Fruit fly (Drosophila melanogaster): ENCODE data around the gene CG14011.

The CG14011 gene

DNA sequence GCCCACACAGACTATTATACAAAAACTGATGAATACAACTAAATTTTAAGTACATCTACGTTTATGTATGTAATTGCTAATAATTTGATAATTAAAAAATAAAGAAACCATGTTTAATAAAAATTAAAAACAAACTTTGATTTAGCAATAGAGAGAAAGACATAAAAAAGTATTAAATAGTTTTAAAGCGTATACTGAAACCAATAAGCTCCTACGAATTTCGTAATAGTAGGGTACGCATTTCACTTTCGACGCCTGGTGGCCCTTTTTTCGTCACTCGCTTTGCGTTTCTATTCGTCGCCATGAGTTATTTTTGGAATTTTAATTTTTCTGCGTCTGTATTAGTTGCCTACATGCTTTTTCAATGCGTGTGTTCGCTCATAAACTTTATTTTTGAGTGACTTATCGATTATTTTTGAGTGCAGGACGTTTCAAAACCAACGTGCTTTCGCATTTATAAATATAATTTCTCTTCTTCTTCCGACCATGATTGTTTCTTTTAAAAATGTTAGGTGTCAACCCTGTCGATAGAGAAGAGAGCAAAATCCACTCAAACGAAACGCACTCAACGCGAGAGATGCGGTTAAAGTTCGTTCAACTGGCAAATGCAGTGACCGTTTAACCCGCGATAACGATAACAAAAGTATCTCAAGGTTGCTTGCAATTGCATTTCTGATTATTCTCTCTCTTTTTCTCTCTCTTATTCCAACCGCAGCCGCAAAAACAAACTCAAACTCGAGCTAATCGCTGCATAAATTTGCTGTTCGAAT is 34.2 kb downstream of the CG14011 start, which contains the start of gene Oscillin:
TSS of gene Oscillin (plus strand) at position 569 of the 770 bp plus-strand sequence.
- TF ChIP-seq CG9948 (tag; optimal IDR thresholded peaks at IDR 0.05), result peak; percentile 56
- TF ChIP-seq CG8159 (tag; optimal IDR thresholded peaks at IDR 0.05), result peak; percentile 85
- TF ChIP-seq CG12605 (GFP tag; IDR thresholded peaks at IDR 0.05), result peak; percentile 75
- peak; percentile 4 for TF ChIP-seq CG34367 (tag; optimal IDR thresholded peaks at IDR 0.05)
- TF ChIP-seq gl (tag; optimal IDR thresholded peaks at IDR 0.05), result no peak
- peak; percentile 29 for TF ChIP-seq CG15710 (tag; optimal IDR thresholded peaks at IDR 0.05)
- TF ChIP-seq Snoo (tag; optimal IDR thresholded peaks at IDR 0.05), result peak; percentile 65
- TF ChIP-seq CG4496 (GFP tag; IDR thresholded peaks at IDR 0.05), result peak; percentile 46; the same call in 1 of the 3 replicates
- peak; percentile 100 for TF ChIP-seq EcR (GFP tag; optimal IDR thresholded peaks at IDR 0.05)
- peak; percentile 61 for TF ChIP-seq fd96Ca (GFP tag; IDR thresholded peaks at IDR 0.05)
- peak; percentile 73 for TF ChIP-seq Pif1B (GFP tag; optimal IDR thresholded peaks at IDR 0.05)
- no peak for TF ChIP-seq CG10348 (GFP tag; IDR thresholded peaks at IDR 0.05)
- TF ChIP-seq CG32121 (GFP tag; IDR thresholded peaks at IDR 0.05), result peak; percentile 79
- peak; percentile 76 for TF ChIP-seq CG17806 (tag; optimal IDR thresholded peaks at IDR 0.05)
- TF ChIP-seq rn (GFP tag; IDR thresholded peaks at IDR 0.05), result peak; percentile 55; the same call in 1 of the 2 replicates
- no peak for TF ChIP-seq CG13204 (GFP tag; optimal IDR thresholded peaks at IDR 0.05)
- peak; percentile 67 for TF ChIP-seq Pif1A (GFP tag; optimal IDR thresholded peaks at IDR 0.05)
- 0 out of 2 replicates have a peak, but pooled peaks have one; percentile 34 for TF ChIP-seq Ets98B (GFP tag; IDR thresholded peaks at IDR 0.05)
- peak; percentile 77 for TF ChIP-seq CG8301 (tag; optimal IDR thresholded peaks at IDR 0.05)
- no peak for TF ChIP-seq D1 (tag; optimal IDR thresholded peaks at IDR 0.05)
- TF ChIP-seq CG14655 (GFP tag; optimal IDR thresholded peaks at IDR 0.05), result peak; percentile 89

dm6 chr2L:5546207-5546517 is 34.8 kb downstream of the CG14011 start:
- TF ChIP-seq CG8159 (tag; optimal IDR thresholded peaks at IDR 0.05) (no peak), rn (GFP tag; IDR thresholded peaks at IDR 0.05) (no peak), CG13204 (GFP tag; optimal IDR thresholded peaks at IDR 0.05) (peak; percentile 25), CG9948 (tag; optimal IDR thresholded peaks at IDR 0.05) (no peak), gl (tag; optimal IDR thresholded peaks at IDR 0.05) (peak; percentile 5), Pif1A (GFP tag; optimal IDR thresholded peaks at IDR 0.05) (no peak), CG15710 (tag; optimal IDR thresholded peaks at IDR 0.05) (no peak), fd96Ca (GFP tag; IDR thresholded peaks at IDR 0.05) (no peak; the same call in 2 of the 3 replicates)

DNA sequence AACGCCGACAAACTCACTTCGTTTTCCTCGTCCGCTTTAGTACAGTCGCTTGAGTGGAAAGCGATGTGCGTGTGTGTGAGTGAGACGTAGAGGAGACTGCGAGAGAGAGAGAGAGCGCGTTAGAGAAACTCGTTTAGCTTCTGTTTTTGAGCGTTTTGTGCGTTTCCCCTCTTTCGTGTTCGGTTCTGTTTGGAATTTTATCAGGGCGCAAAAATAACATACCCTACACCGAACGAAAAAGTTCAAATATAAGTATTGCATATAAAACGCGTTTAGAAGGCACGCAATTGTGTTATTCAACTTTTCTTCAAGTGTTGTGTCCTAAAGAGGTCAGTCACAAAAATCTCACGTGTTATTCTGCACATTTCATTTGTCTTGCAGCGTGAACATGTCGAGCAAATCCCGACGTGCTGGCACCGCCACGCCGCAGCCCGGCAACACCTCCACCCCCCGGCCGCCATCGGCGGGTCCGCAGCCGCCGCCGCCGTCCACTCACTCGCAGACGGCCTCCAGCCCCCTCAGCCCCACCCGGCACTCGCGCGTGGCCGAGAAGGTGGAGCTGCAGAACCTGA is 37.9 kb downstream of the CG14011 start:
- TF ChIP-seq CG32121 (GFP tag; IDR thresholded peaks at IDR 0.05), result peak; percentile 82
- TF ChIP-seq CG4496 (GFP tag; IDR thresholded peaks at IDR 0.05), result peak; percentile 80
- peak; percentile 58 for TF ChIP-seq EcR (GFP tag; optimal IDR thresholded peaks at IDR 0.05)
- TF ChIP-seq D1 (tag; optimal IDR thresholded peaks at IDR 0.05), result no peak
- TF ChIP-seq Ets98B (GFP tag; IDR thresholded peaks at IDR 0.05), result peak; percentile 63; the same call in 1 of the 2 replicates
- TF ChIP-seq CG17806 (tag; optimal IDR thresholded peaks at IDR 0.05), result peak; percentile 25
- TF ChIP-seq CG8159 (tag; optimal IDR thresholded peaks at IDR 0.05), result no peak
- no peak for TF ChIP-seq CG12605 (GFP tag; IDR thresholded peaks at IDR 0.05)
- no peak for TF ChIP-seq CG10348 (GFP tag; IDR thresholded peaks at IDR 0.05)
- TF ChIP-seq CG8301 (tag; optimal IDR thresholded peaks at IDR 0.05), result no peak
- TF ChIP-seq Pif1A (GFP tag; optimal IDR thresholded peaks at IDR 0.05), result no peak
- TF ChIP-seq Pif1B (GFP tag; optimal IDR thresholded peaks at IDR 0.05), result no peak
- TF ChIP-seq CG14655 (GFP tag; optimal IDR thresholded peaks at IDR 0.05), result no peak
- TF ChIP-seq CG34367 (tag; optimal IDR thresholded peaks at IDR 0.05), result no peak
- no peak for TF ChIP-seq CG13204 (GFP tag; optimal IDR thresholded peaks at IDR 0.05)
- no peak for TF ChIP-seq CG9948 (tag; optimal IDR thresholded peaks at IDR 0.05)
- peak; percentile 70; the same call in 1 of the 3 replicates for TF ChIP-seq fd96Ca (GFP tag; IDR thresholded peaks at IDR 0.05)
- TF ChIP-seq rn (GFP tag; IDR thresholded peaks at IDR 0.05), result no peak
- TF ChIP-seq CG15710 (tag; optimal IDR thresholded peaks at IDR 0.05), result no peak
- TF ChIP-seq gl (tag; optimal IDR thresholded peaks at IDR 0.05), result no peak
- TF ChIP-seq Snoo (tag; optimal IDR thresholded peaks at IDR 0.05), result peak; percentile 8

DNA sequence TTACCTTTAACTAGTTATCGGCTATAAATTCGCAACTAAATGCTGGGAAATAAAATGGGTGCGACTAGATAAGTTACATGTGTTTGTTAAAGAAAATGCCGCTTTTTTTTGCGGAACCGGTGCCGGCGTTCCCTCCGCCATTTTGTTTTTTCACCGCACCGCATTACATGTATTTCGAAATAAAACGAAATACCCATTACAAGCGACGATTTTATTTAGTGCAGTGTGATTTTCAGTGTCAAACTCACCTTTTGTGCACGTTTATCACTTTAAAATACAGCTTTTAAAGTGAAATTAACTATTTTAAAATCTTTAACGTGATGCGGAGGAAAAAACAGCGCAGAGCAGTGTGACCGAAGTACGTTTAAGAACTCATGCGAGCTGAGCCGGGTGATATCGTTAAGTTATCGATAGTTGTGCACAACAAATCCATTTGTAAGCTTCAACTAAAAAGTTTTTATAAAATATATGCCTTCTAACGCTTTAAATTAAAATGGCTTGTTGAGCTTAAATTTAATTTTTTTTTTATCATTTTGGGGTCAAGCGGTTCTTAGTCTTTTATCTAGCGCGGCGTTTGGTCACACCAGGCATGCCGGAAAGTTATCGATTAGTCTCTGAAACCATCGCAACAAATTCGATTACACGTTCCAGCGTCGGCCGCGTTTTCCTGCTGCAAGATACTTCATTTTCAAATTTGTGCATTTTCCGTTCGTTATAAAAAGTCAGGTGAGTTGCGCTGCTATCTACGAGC is 38.8 kb downstream of the CG14011 start, which contains the start of the genes Hel25E and Lam:
TSS of gene Hel25E (minus strand) at position 380 of the 751 bp plus-strand sequence.
TSS of gene Lam (plus strand) at position 546 of the 751 bp plus-strand sequence.
- TF ChIP-seq CG9948 (tag; optimal IDR thresholded peaks at IDR 0.05) (no peak), CG17806 (tag; optimal IDR thresholded peaks at IDR 0.05) (no peak), CG13204 (GFP tag; optimal IDR thresholded peaks at IDR 0.05) (no peak), CG12605 (GFP tag; IDR thresholded peaks at IDR 0.05) (no peak), CG14655 (GFP tag; optimal IDR thresholded peaks at IDR 0.05) (no peak)

- TF ChIP-seq CG8301 (tag; optimal IDR thresholded peaks at IDR 0.05) (no peak), CG13204 (GFP tag; optimal IDR thresholded peaks at IDR 0.05) (no peak), CG32121 (GFP tag; IDR thresholded peaks at IDR 0.05) (no peak), CG9948 (tag; optimal IDR thresholded peaks at IDR 0.05) (no peak), fd96Ca (GFP tag; IDR thresholded peaks at IDR 0.05) (no peak), Snoo (tag; optimal IDR thresholded peaks at IDR 0.05) (no peak), CG4496 (GFP tag; IDR thresholded peaks at IDR 0.05) (no peak), EcR (GFP tag; optimal IDR thresholded peaks at IDR 0.05) (no peak), rn (GFP tag; IDR thresholded peaks at IDR 0.05) (no peak), CG12605 (GFP tag; IDR thresholded peaks at IDR 0.05) (no peak), CG15710 (tag; optimal IDR thresholded peaks at IDR 0.05) (no peak), gl (tag; optimal IDR thresholded peaks at IDR 0.05) (no peak), CG34367 (tag; optimal IDR thresholded peaks at IDR 0.05) (no peak), Pif1A (GFP tag; optimal IDR thresholded peaks at IDR 0.05) (no peak), Pif1B (GFP tag; optimal IDR thresholded peaks at IDR 0.05) (no peak), CG8159 (tag; optimal IDR thresholded peaks at IDR 0.05) (no peak)
These were observed 41.9 kb downstream of the CG14011 start, which contains the start of gene CG14015 for dm6 chr2L:5539034-5539433. Gene CG14015, minus strand, starts transcription at chr2L:5539196.

All from whole organism, pupa.